Worm (Caenorhabditis elegans) whole organism, L4 larva: Measurements from ENCODE around the gene parn-2.

Experiments
- mxl-2 ChIP-seq: fragments of 200-800 bp; sonication (Bioruptor generic); conservative IDR thresholded peaks from 2 replicates; pipeline ENCODE4 v1.3.6; 2022; ENCODE audit warnings: missing genetic modification reagents, missing genetic modification characterization, missing compliant biosample characterization
- nhr-11 ChIP-seq: fragments of 150-350 bp; optimal IDR thresholded peaks from 2 replicates; lab custom pipeline; 2014; ENCODE audit warnings: missing biosample characterization, missing genetic modification characterization
- pqm-1 ChIP-seq: sonication (generic microtip); optimal IDR thresholded peaks from 2 replicates; lab custom pipeline; 2017; ENCODE audit warnings: missing biosample characterization, missing genetic modification characterization

DNA sequence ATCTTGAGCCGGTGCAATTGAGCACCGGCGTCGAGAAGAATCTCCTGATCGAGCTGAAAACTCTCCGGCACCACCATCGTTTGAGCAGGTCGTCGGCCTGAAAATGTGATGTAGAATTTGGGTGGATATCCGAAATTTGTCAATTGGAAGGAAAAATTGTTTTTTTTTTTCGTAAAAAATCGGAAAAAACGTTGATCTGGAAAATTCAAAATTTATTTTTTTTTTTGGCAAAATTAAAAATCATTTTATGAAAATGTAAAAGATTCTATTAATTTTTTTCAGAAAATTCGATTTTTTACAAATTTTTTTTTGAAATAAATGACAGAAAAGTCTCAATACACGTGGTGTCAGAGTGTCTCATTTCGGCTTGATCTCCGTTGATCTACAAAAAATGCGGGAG, 9.7 kb upstream of the parn-2 start, which contains the start of gene tric-1B.1:
- TF ChIP-seq pqm-1 (tag; lab: Kevin White, UChicago) (no peak), mxl-2 (GFP tag; lab: Robert Waterston, UW) (no peak), nhr-11 (tag; lab: Kevin White, UChicago) (no peak)
